Fruit fly (Drosophila melanogaster) whole organism, embryonic: ENCODE measurements around the gene Klp10A.

ENCODE experiments used
- Asciz ChIP-seq: fragments of 200-800 bp; sonication (Bioruptor generic); optimal IDR thresholded peaks from 2 replicates; lab custom pipeline; 2017; ENCODE audit warnings: missing biosample characterization, mild to moderate bottlenecking, missing genetic modification characterization, missing genetic modification reagents
- CG17612 ChIP-seq: fragments of 200-800 bp; sonication (Bioruptor generic); IDR thresholded peaks from 2 replicates; pipeline ENCODE4 v1.3.6; 2022; ENCODE audit warnings: missing biosample characterization, missing genetic modification characterization
- CG17802 ChIP-seq: fragments of 200-800 bp; sonication (Bioruptor generic); optimal IDR thresholded peaks from 2 replicates; lab custom pipeline; 2018; ENCODE audit warnings: missing biosample characterization, mild to moderate bottlenecking, missing genetic modification characterization, moderate library complexity
- CG31441 ChIP-seq: fragments of 200-800 bp; sonication (Bioruptor generic); IDR thresholded peaks from 2 replicates; pipeline ENCODE4 v1.3.6; 2022; ENCODE audit warnings: missing biosample characterization, missing genetic modification characterization
- CG4404 ChIP-seq: fragments of 200-800 bp; sonication (Bioruptor generic); IDR thresholded peaks from 2 replicates; pipeline ENCODE4 v1.3.6; 2022; ENCODE audit warnings: missing biosample characterization, missing genetic modification characterization
- CG4730 ChIP-seq: fragments of 200-800 bp; sonication (Bioruptor generic); IDR thresholded peaks from 2 replicates; pipeline ENCODE4 v1.3.6; 2022; ENCODE audit warnings: missing biosample characterization, missing genetic modification characterization
- CG6813 ChIP-seq: fragments of 200-800 bp; sonication (Bioruptor generic); optimal IDR thresholded peaks from 2 replicates; lab custom pipeline; 2017; ENCODE audit warnings: missing biosample characterization, missing genetic modification characterization, mild to moderate bottlenecking, moderate library complexity, missing genetic modification reagents
- CG8478 ChIP-seq: fragments of >200 bp; optimal IDR thresholded peaks from 2 replicates; lab custom pipeline; 2018
- CG8924 ChIP-seq: fragments of 200-800 bp; optimal IDR thresholded peaks from 3 replicates; lab custom pipeline; 2019; ENCODE audit warnings: missing biosample characterization, mild to moderate bottlenecking, missing genetic modification characterization, moderate library complexity
- CG9932 ChIP-seq: fragments of 200-800 bp; sonication (Bioruptor generic); IDR thresholded peaks from 2 replicates; pipeline ENCODE4 v1.3.6; 2022; ENCODE audit warnings: missing biosample characterization, missing genetic modification characterization
- D19A ChIP-seq: fragments of 200-800 bp; optimal IDR thresholded peaks from 3 replicates; lab custom pipeline; 2019; ENCODE audit warnings: missing biosample characterization, mild to moderate bottlenecking, missing genetic modification characterization, moderate library complexity
- Dip3 ChIP-seq: fragments of 200-800 bp; sonication (Bioruptor generic); optimal IDR thresholded peaks from 3 replicates; lab custom pipeline; 2016; ENCODE audit warnings: missing biosample characterization, missing genetic modification characterization
- Ets65A ChIP-seq: fragments of 200-800 bp; sonication (Bioruptor generic); peaks from one replicate; lab custom pipeline; 2016; ENCODE audit warnings: missing biosample characterization, missing genetic modification characterization
- Gug ChIP-seq: fragments of 200-800 bp; sonication (Bioruptor generic); IDR thresholded peaks from 4 replicates; pipeline ENCODE4 v1.3.6; 2022; ENCODE audit warnings: missing biosample characterization, missing genetic modification characterization
- Ptx1 ChIP-seq: fragments of 200-800 bp; sonication (Bioruptor generic); IDR thresholded peaks from 2 replicates; pipeline ENCODE4 v1.3.6; 2022; ENCODE audit warnings: missing biosample characterization, missing genetic modification characterization
- danr ChIP-seq: fragments of 200-800 bp; sonication (Bioruptor generic); IDR thresholded peaks from 2 replicates; pipeline ENCODE4 v1.3.6; 2022; ENCODE audit warnings: missing biosample characterization, missing genetic modification characterization
- dpn ChIP-seq, 2 experiments: fragments of 200-800 bp; sonication (Bioruptor generic); optimal IDR thresholded peaks; 3 replicates each; lab custom pipeline; 2016; ENCODE audit warnings: missing biosample characterization in 2 of 2, missing genetic modification characterization in 2 of 2
- her ChIP-seq: fragments of 200-800 bp; sonication (Bioruptor generic); optimal IDR thresholded peaks from 2 replicates; lab custom pipeline; 2016; ENCODE audit warnings: missing biosample characterization, missing genetic modification characterization
- nom ChIP-seq: fragments of 200-800 bp; sonication (Bioruptor generic); optimal IDR thresholded peaks from 2 replicates; lab custom pipeline; 2017; ENCODE audit warnings: missing biosample characterization, missing genetic modification characterization, mild to moderate bottlenecking, moderate library complexity, missing genetic modification reagents
- so ChIP-seq: fragments of 200-800 bp; sonication (Bioruptor generic); IDR thresholded peaks from 3 replicates; pipeline ENCODE4 v1.3.6; 2022; ENCODE audit warnings: missing biosample characterization, missing genetic modification characterization
- tin ChIP-seq: fragments of 200-800 bp; sonication (Bioruptor generic); optimal IDR thresholded peaks from 3 replicates; lab custom pipeline; 2016; ENCODE audit warnings: missing biosample characterization, missing genetic modification characterization
- ttk ChIP-seq: fragments of 200-800 bp; sonication (Bioruptor generic); IDR thresholded peaks from 2 replicates; pipeline ENCODE4 v2.1.2; 2022; ENCODE audit warnings: missing biosample characterization, missing genetic modification characterization
- zen ChIP-seq: fragments of 200-800 bp; sonication (Bioruptor generic); optimal IDR thresholded peaks from 3 replicates; lab custom pipeline; 2018; ENCODE audit warnings: missing biosample characterization, mild to moderate bottlenecking, missing genetic modification characterization, moderate library complexity

Gene Klp10A

DNA sequence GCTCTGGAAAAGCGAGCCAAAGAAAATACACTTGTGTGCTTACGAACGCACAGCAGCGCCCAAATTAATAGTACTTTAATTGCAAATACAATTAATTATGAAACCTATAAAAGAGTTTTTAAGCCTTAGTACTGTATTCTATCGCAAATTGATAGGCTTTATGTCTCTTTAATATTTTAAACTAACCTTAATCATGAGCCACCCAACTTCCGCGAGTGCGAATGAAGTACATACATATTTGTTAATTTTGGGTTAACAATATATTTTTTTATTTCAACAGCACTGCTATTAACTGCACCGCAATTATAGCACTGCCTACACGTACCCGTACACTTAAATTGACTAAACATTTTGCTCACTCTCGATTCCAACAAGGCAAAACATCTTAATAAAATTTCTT lies 55.7 kb downstream of the Klp10A start (continued):
- no peak for TF ChIP-seq her (GFP tag; lab: Kevin White, UChicago)
- TF ChIP-seq tin (GFP tag; lab: Kevin White, UChicago) = peak; percentile 34
- TF ChIP-seq Ets65A = peak; percentile 73
- TF ChIP-seq ttk (GFP tag; lab: Robert Waterston, UW) = peak; percentile 57; the same call in 1 of the 2 replicates
- peak; percentile 48 for TF ChIP-seq CG8924
- TF ChIP-seq zen = peak; percentile 20
- TF ChIP-seq danr (GFP tag; lab: Robert Waterston, UW) = peak; percentile 36; the same call in 1 of the 2 replicates
- TF ChIP-seq CG8478 (lab: Kevin White, UChicago) = no peak
- no peak for TF ChIP-seq CG17802 (tag; lab: Kevin White, UChicago)
- no peak for TF ChIP-seq CG4404 (GFP tag; lab: Robert Waterston, UW)
- TF ChIP-seq Gug (GFP tag; lab: Robert Waterston, UW) = 0 out of 4 replicates have a peak, but pooled peaks have one; percentile 10
- no peak for TF ChIP-seq nom
- TF ChIP-seq CG17612 = no peak
- TF ChIP-seq Dip3 = peak; percentile 10
- TF ChIP-seq so = peak; percentile 12; the same call in 1 of the 3 replicates
- TF ChIP-seq D19A = peak; percentile 40
- 0 out of 2 replicates have a peak, but pooled peaks have one; percentile 33 for TF ChIP-seq CG4730 (GFP tag; lab: Robert Waterston, UW)
- TF ChIP-seq Asciz (GFP tag; lab: Kevin White, UChicago) = peak; percentile 2
- TF ChIP-seq CG9932 (GFP tag; lab: Robert Waterston, UW) = 0 out of 2 replicates have a peak, but pooled peaks have one; percentile 21
- TF ChIP-seq CG6813 (GFP tag; lab: Kevin White, UChicago) = peak; percentile 50
- TF ChIP-seq CG31441 (GFP tag; lab: Robert Waterston, UW) = peak; percentile 40; the same call in 1 of the 2 replicates
- TF ChIP-seq dpn (GFP tag; optimal IDR thresholded peaks at IDR 0.05; lab: Kevin White, UChicago) = peak in 1 of 2 experiments; percentile 57
- TF ChIP-seq Ptx1 = peak; percentile 58
